Worm (Caenorhabditis elegans) whole organism, early embryonic: ENCODE measurements around the gene npl-4.1.

Experiments used
- F13C5.2 ChIP-seq: sonication (generic microtip); optimal IDR thresholded peaks from 2 replicates; lab custom pipeline; 2017; ENCODE audit warnings: mild to moderate bottlenecking, missing genetic modification characterization, inconsistent platforms, missing compliant biosample characterization
- ama-1 ChIP-seq: fragments of 150-350 bp; optimal IDR thresholded peaks from 2 replicates; lab custom pipeline; 2014
- ceh-13 ChIP-seq: fragments of 200-800 bp; sonication (Bioruptor generic); optimal IDR thresholded peaks from 2 replicates; lab custom pipeline; 2018; ENCODE audit warnings: mild to moderate bottlenecking, missing genetic modification characterization, missing compliant biosample characterization
- flt-1 ChIP-seq: fragments of 200-800 bp; sonication (Bioruptor generic); IDR thresholded peaks from 2 replicates; pipeline ENCODE4 v1.3.6; 2022; ENCODE audit warnings: missing genetic modification characterization, missing compliant biosample characterization
- hmbx-1 ChIP-seq: sonication (generic microtip); optimal IDR thresholded peaks from 2 replicates; lab custom pipeline; 2016; ENCODE audit warnings: mild to moderate bottlenecking, missing genetic modification characterization, missing compliant biosample characterization
- tbx-11 ChIP-seq: fragments of 200-800 bp; sonication (Bioruptor generic); IDR thresholded peaks from 2 replicates; pipeline ENCODE4 v1.3.6; 2022; ENCODE audit warnings: missing genetic modification characterization, missing compliant biosample characterization

DNA sequence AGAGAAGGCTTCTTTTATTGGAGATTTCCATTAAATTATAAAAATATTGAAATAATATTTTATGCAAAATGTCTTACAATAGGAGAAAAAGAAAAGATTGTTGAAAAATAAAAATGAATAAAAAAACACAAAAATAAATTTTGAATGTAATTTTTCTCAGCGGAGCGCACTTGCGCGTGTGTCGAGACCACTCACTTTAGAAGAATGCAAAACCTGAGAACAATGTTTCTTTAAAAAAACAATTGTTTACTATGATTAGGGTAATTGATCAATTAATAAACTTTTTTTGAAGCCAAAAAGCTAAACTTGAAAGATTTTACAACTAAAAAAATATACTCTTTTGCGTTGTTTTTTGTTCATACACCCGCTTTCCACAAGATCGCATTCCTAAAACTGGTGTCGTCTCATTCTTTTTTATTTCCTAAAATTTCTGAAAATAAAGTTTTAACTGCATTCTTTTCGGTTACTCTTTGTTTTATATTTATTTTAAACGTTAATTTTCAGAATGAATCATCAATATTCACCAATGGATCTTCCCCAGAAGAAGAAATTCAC is 36.9 kb upstream of the npl-4.1 start, which contains the start of gene ttc-4:
- TF ChIP-seq hmbx-1 (no peak), ama-1 (lab: Kevin White, UChicago) (no peak), flt-1 (GFP tag; lab: Robert Waterston, UW) (no peak), tbx-11 (no peak), F13C5.2 (tag; lab: Kevin White, UChicago) (no peak), ceh-13 (GFP tag; lab: Kevin White, UChicago) (no peak)
